Worm (Caenorhabditis elegans): ENCODE results near the gene M163.9.

ce11 chrX:14510358-14510757 lies 41.0 kb downstream of the M163.9 start:
- no peak for TF ChIP-seq him-1 (tag; optimal IDR thresholded peaks at IDR 0.05)
- no peak for TF ChIP-seq W03F9.2 (tag; optimal IDR thresholded peaks at IDR 0.05)
- no peak for TF ChIP-seq dao-5 (tag; optimal IDR thresholded peaks at IDR 0.05)
